Fruit fly (Drosophila melanogaster): ENCODE measurements around the gene CG42302.

dm6 chrX:18699268-18700140, 26.0 kb downstream of the CG42302 start:
- TF ChIP-seq usp (GFP tag; optimal IDR thresholded peaks at IDR 0.05): no peak
- TF ChIP-seq fru (GFP tag; optimal IDR thresholded peaks at IDR 0.05): no peak
- no peak for TF ChIP-seq pan (optimal IDR thresholded peaks at IDR 0.05)
- TF ChIP-seq CrebA (GFP tag; optimal IDR thresholded peaks at IDR 0.05; ENCODE audit: borderline replicate concordance): no peak
- no peak for TF ChIP-seq psq (GFP tag; optimal IDR thresholded peaks at IDR 0.05)
- no peak for TF ChIP-seq Hr83 (GFP tag; optimal IDR thresholded peaks at IDR 0.05; ENCODE audit: poor library complexity, severe bottlenecking)
- TF ChIP-seq lola (GFP tag; optimal IDR thresholded peaks at IDR 0.05): no peak
- no peak for TF ChIP-seq Dif (GFP tag; optimal IDR thresholded peaks at IDR 0.05; ENCODE audit: partially characterized antibody)
- TF ChIP-seq h (GFP tag; optimal IDR thresholded peaks at IDR 0.05): no peak
- no peak for TF ChIP-seq Jra (GFP tag; optimal IDR thresholded peaks at IDR 0.05)
- no peak for TF ChIP-seq Vsx2 (GFP tag; optimal IDR thresholded peaks at IDR 0.05; ENCODE audit: partially characterized antibody)
- TF ChIP-seq dsf (GFP tag; optimal IDR thresholded peaks at IDR 0.05; ENCODE audit: borderline replicate concordance): no peak
- no peak for TF ChIP-seq sage (GFP tag; optimal IDR thresholded peaks at IDR 0.05)
